Worm (Caenorhabditis elegans) whole organism, L1 larva: ENCODE results near the gene Y53G8AR.1.
A peak's percentile ranks its signal among the peaks of the same experiment; 100 is the strongest.

Experiments used
- C04F5.9 ChIP-seq: sonication (generic microtip); optimal IDR thresholded peaks from 2 replicates; lab custom pipeline; 2016; ENCODE audit warnings: missing genetic modification characterization, missing compliant biosample characterization
- Y116A8C.19 ChIP-seq: sonication (generic microtip); optimal IDR thresholded peaks from 2 replicates; lab custom pipeline; 2016; ENCODE audit warnings: missing compliant biosample characterization, missing genetic modification characterization, borderline replicate concordance
- aha-1 ChIP-seq: fragments of 150-350 bp; optimal IDR thresholded peaks from 2 replicates; lab custom pipeline; 2014; ENCODE audit warnings: missing biosample characterization, missing genetic modification characterization
- aly-2 ChIP-seq: fragments of 150-350 bp; optimal IDR thresholded peaks from 2 replicates; lab custom pipeline; 2014; ENCODE audit warnings: missing biosample characterization, missing genetic modification characterization
- ama-1 ChIP-seq: fragments of 150-350 bp; optimal IDR thresholded peaks from 2 replicates; lab custom pipeline; 2014
- blmp-1 ChIP-seq: fragments of 150-350 bp; optimal IDR thresholded peaks from 2 replicates; lab custom pipeline; 2014; ENCODE audit warnings: missing biosample characterization, missing genetic modification characterization
- ceh-63 ChIP-seq: fragments of 200-800 bp; sonication (Bioruptor generic); optimal IDR thresholded peaks from 2 replicates; lab custom pipeline; 2018; ENCODE audit warnings: mild to moderate bottlenecking, missing genetic modification characterization, missing compliant biosample characterization
- ceh-82 ChIP-seq, 3 experiments: fragments of 150-350 bp in 1 of 3; sonication (generic microtip) in 2 of 3; optimal IDR thresholded peaks; 2 replicates each; lab custom pipeline; 2014 to 2017; ENCODE audit warnings: missing biosample characterization in 3 of 3, missing genetic modification characterization in 3 of 3
- ceh-90 ChIP-seq: sonication (generic microtip); optimal IDR thresholded peaks from 2 replicates; lab custom pipeline; 2016; ENCODE audit warnings: missing genetic modification characterization, missing compliant biosample characterization
- ces-1 ChIP-seq: fragments of 150-350 bp; optimal IDR thresholded peaks from 2 replicates; lab custom pipeline; 2014; ENCODE audit warnings: missing biosample characterization, missing genetic modification reagents, missing genetic modification characterization
- efl-1 ChIP-seq, 4 experiments: fragments of 150-350 bp; optimal IDR thresholded peaks in 3 of 4; peaks in 1 of 4; 1 replicate in 1 of 4; 2 replicates in 3 of 4; lab custom pipeline; 2014; ENCODE audit warnings: missing biosample characterization in 2 of 4, missing genetic modification characterization in 2 of 4, missing genetic modification reagents in 2 of 4
- efl-3 ChIP-seq: fragments of 200-800 bp; sonication (Bioruptor generic); optimal IDR thresholded peaks from 2 replicates; lab custom pipeline; 2018; ENCODE audit warnings: mild to moderate bottlenecking, missing genetic modification characterization, missing compliant biosample characterization
- egl-27 ChIP-seq, 2 experiments: fragments of 150-350 bp in 1 of 2; sonication (generic microtip); optimal IDR thresholded peaks; 3 replicates each; lab custom pipeline; 2017 to 2018; ENCODE audit warnings: missing biosample characterization in 2 of 2, missing genetic modification characterization in 2 of 2, missing genetic modification reagents in 2 of 2
- elt-3 ChIP-seq, 6 experiments: fragments of 150-350 bp in 1 of 6; sonication (generic microtip); optimal IDR thresholded peaks; 2 replicates each; lab custom pipeline; 2017 to 2018; ENCODE audit warnings: missing biosample characterization in 6 of 6, missing genetic modification characterization in 6 of 6, inconsistent platforms in 1 of 6
- ets-5 ChIP-seq: fragments of 200-800 bp; sonication (Bioruptor generic); IDR thresholded peaks from 2 replicates; pipeline ENCODE4 v1.3.6; 2022; ENCODE audit warnings: missing genetic modification characterization, missing compliant biosample characterization
- fkh-10 ChIP-seq: sonication (generic microtip); optimal IDR thresholded peaks from 2 replicates; lab custom pipeline; 2017; ENCODE audit warnings: missing biosample characterization, missing genetic modification reagents, missing genetic modification characterization
- fkh-8 ChIP-seq: sonication (generic microtip); optimal IDR thresholded peaks from 2 replicates; lab custom pipeline; 2016; ENCODE audit warnings: mild to moderate bottlenecking, missing genetic modification characterization, missing compliant biosample characterization
- grh-1 ChIP-seq: fragments of 200-800 bp; sonication (Bioruptor generic); IDR thresholded peaks from 2 replicates; pipeline ENCODE4 v1.3.6; 2022; ENCODE audit warnings: missing genetic modification reagents, missing genetic modification characterization, missing compliant biosample characterization
- hpl-2 ChIP-seq: fragments of 150-350 bp; optimal IDR thresholded peaks from 2 replicates; lab custom pipeline; 2014; ENCODE audit warnings: missing biosample characterization, missing genetic modification reagents, missing genetic modification characterization
- irx-1 ChIP-seq: sonication (generic microtip); optimal IDR thresholded peaks from 2 replicates; lab custom pipeline; 2016; ENCODE audit warnings: missing genetic modification characterization, missing compliant biosample characterization
- lin-14 ChIP-seq: fragments of 200-800 bp; sonication (Bioruptor generic); optimal IDR thresholded peaks from 2 replicates; lab custom pipeline; 2018; ENCODE audit warnings: mild to moderate bottlenecking, missing genetic modification characterization, moderate library complexity, missing compliant biosample characterization
- lin-35 ChIP-seq, 2 experiments: fragments of 150-350 bp; optimal IDR thresholded peaks; 2 replicates each; lab custom pipeline; 2014; ENCODE audit warnings: missing biosample characterization in 2 of 2, missing genetic modification characterization in 2 of 2, missing genetic modification reagents in 2 of 2
- lin-39 ChIP-seq: fragments of 150-350 bp; optimal IDR thresholded peaks from 2 replicates; lab custom pipeline; 2014; ENCODE audit warnings: missing biosample characterization, missing genetic modification reagents, missing genetic modification characterization
- lsy-2 ChIP-seq, 2 experiments: fragments of 150-350 bp; optimal IDR thresholded peaks; 2 replicates each; lab custom pipeline; 2014; ENCODE audit warnings: missing biosample characterization in 2 of 2, missing genetic modification characterization in 2 of 2
- mab-9 ChIP-seq: fragments of 200-800 bp; sonication (Bioruptor generic); IDR thresholded peaks from 2 replicates; pipeline ENCODE4 v1.3.6; 2022; ENCODE audit warnings: missing genetic modification reagents, missing genetic modification characterization, missing compliant biosample characterization
- mdl-1 ChIP-seq, 2 experiments: fragments of 150-350 bp; optimal IDR thresholded peaks; 2 replicates each; lab custom pipeline; 2014 to 2017; ENCODE audit warnings: missing biosample characterization in 2 of 2, missing genetic modification characterization in 2 of 2, inconsistent platforms in 1 of 2
- mep-1 ChIP-seq: fragments of 150-350 bp; optimal IDR thresholded peaks from 2 replicates; lab custom pipeline; 2014; ENCODE audit warnings: missing biosample characterization, missing genetic modification characterization
- nhr-20 ChIP-seq: sonication (generic microtip); optimal IDR thresholded peaks from 2 replicates; lab custom pipeline; 2016; ENCODE audit warnings: mild to moderate bottlenecking, missing genetic modification characterization, missing compliant biosample characterization
- nhr-237 ChIP-seq: fragments of 150-350 bp; optimal IDR thresholded peaks from 2 replicates; lab custom pipeline; 2014; ENCODE audit warnings: missing biosample characterization, missing genetic modification characterization
- nhr-71 ChIP-seq: sonication (generic microtip); optimal IDR thresholded peaks from 2 replicates; lab custom pipeline; 2016; ENCODE audit warnings: mild to moderate bottlenecking, missing genetic modification characterization, moderate library complexity, missing compliant biosample characterization
- nhr-77 ChIP-seq: fragments of 150-350 bp; optimal IDR thresholded peaks from 2 replicates; lab custom pipeline; 2014; ENCODE audit warnings: missing biosample characterization, missing genetic modification characterization
- nhr-85 ChIP-seq: sonication (generic microtip); peaks from one replicate; lab custom pipeline; 2016; ENCODE audit warnings: missing genetic modification characterization, inconsistent platforms, missing compliant biosample characterization
- nhr-90 ChIP-seq: sonication (generic microtip); optimal IDR thresholded peaks from 2 replicates; lab custom pipeline; 2016; ENCODE audit warnings: mild to moderate bottlenecking, missing genetic modification characterization, missing compliant biosample characterization; ENCODE audit not compliant: poor library complexity
- pax-3 ChIP-seq: fragments of 200-800 bp; sonication (Bioruptor generic); optimal IDR thresholded peaks from 2 replicates; lab custom pipeline; 2018; ENCODE audit warnings: mild to moderate bottlenecking, missing genetic modification characterization, moderate library complexity, missing compliant biosample characterization
- rnt-1 ChIP-seq: sonication (generic microtip); optimal IDR thresholded peaks from 2 replicates; lab custom pipeline; 2016; ENCODE audit warnings: mild to moderate bottlenecking, missing genetic modification characterization, moderate library complexity, missing compliant biosample characterization
- snpc-4 ChIP-seq: fragments of 150-350 bp; optimal IDR thresholded peaks from 2 replicates; lab custom pipeline; 2014; ENCODE audit warnings: missing biosample characterization, missing genetic modification characterization
- sox-4 ChIP-seq: sonication (generic microtip); optimal IDR thresholded peaks from 2 replicates; lab custom pipeline; 2016; ENCODE audit warnings: missing genetic modification characterization, missing compliant biosample characterization
- sptf-1 ChIP-seq: fragments of 150-350 bp; optimal IDR thresholded peaks from 2 replicates; lab custom pipeline; 2014; ENCODE audit warnings: missing biosample characterization, missing genetic modification characterization
- swsn-7 ChIP-seq: sonication (generic microtip); optimal IDR thresholded peaks from 2 replicates; lab custom pipeline; 2016; ENCODE audit warnings: missing genetic modification characterization, missing compliant biosample characterization
- tbx-2 ChIP-seq: sonication (generic microtip); optimal IDR thresholded peaks from 2 replicates; lab custom pipeline; 2016; ENCODE audit warnings: missing genetic modification characterization, missing compliant biosample characterization
- unc-130 ChIP-seq: fragments of 150-350 bp; optimal IDR thresholded peaks from 2 replicates; lab custom pipeline; 2017; ENCODE audit warnings: missing biosample characterization, missing genetic modification characterization, inconsistent platforms
- unc-30 ChIP-seq: sonication (generic microtip); optimal IDR thresholded peaks from 2 replicates; lab custom pipeline; 2017; ENCODE audit warnings: missing biosample characterization, missing genetic modification characterization
- unc-62 ChIP-seq: fragments of 150-350 bp; optimal IDR thresholded peaks from 2 replicates; lab custom pipeline; 2014; ENCODE audit warnings: missing biosample characterization, missing genetic modification reagents, missing genetic modification characterization
- unc-86 ChIP-seq: sonication (generic microtip); optimal IDR thresholded peaks from 2 replicates; lab custom pipeline; 2016; ENCODE audit warnings: missing genetic modification characterization, missing compliant biosample characterization
- unc-98 ChIP-seq: fragments of 200-800 bp; sonication (Bioruptor generic); IDR thresholded peaks from 2 replicates; pipeline ENCODE4 v1.3.6; 2022; ENCODE audit warnings: missing genetic modification characterization, missing compliant biosample characterization
- vab-15 ChIP-seq: sonication (generic microtip); optimal IDR thresholded peaks from 2 replicates; lab custom pipeline; 2017; ENCODE audit warnings: missing genotype, mild to moderate bottlenecking, missing genetic modification characterization, missing compliant biosample characterization
- zag-1 ChIP-seq: fragments of 150-350 bp; optimal IDR thresholded peaks from 2 replicates; lab custom pipeline; 2014; ENCODE audit warnings: missing biosample characterization, missing genetic modification characterization
- zip-4 ChIP-seq: fragments of 200-800 bp; sonication (Bioruptor generic); optimal IDR thresholded peaks from 2 replicates; lab custom pipeline; 2018; ENCODE audit warnings: mild to moderate bottlenecking, missing genetic modification characterization, moderate library complexity, missing compliant biosample characterization
- ztf-4 ChIP-seq: fragments of 150-350 bp; optimal IDR thresholded peaks from 2 replicates; lab custom pipeline; 2014; ENCODE audit warnings: missing biosample characterization, missing genetic modification characterization

Y53G8AR.1 gene

DNA sequence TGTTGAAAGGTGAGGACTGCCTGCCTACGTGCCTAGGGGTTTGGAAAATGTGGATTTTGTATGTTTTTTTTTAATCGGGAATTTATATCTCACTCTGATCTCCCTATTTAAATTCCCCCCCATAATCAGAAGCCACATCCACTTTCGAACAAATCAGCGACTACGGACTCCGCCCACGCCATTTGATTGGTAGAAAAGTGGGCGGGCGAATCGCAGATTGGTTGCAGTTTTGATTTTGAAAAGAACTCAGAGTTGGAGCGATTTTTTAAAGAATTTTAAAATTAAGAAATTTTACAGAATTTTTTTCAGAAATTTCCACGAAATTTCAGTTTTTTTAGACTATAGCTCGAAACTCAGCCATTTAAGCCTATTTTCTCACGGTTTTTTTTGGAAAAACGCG is 27.2 kb downstream of the Y53G8AR.1 start:
- TF ChIP-seq pax-3 (tag; lab: Kevin White, UChicago) (no peak), ceh-82 (tag; optimal IDR thresholded peaks at IDR 0.05; lab: Kevin White, UChicago) (no peak), nhr-85 (tag; lab: Kevin White, UChicago) (peak; percentile 3), nhr-71 (tag; lab: Kevin White, UChicago) (no peak)

DNA sequence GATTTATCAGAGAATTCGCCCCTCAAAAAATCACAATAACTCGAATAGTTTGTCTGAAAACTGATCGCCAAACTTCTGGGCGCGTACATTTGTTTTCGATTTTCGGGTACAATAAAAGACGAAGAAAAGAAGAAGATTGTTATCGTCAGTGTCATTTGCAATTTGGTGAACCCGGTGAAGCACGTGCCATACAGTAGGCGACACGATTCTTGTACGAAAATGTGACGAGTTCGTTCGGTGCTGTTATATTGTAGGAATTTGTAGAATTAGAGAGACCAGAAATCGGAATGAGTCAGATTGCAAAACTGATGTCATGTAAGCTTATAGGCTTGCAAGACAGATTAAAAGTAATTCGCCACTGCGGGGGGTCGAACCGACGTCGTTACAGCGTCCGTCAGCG is 34.9 kb downstream of the Y53G8AR.1 start:
- TF ChIP-seq tbx-2 (tag; lab: Kevin White, UChicago) (no peak), ces-1 (no peak), fkh-10 (GFP tag; lab: Kevin White, UChicago) (no peak), swsn-7 (tag; lab: Kevin White, UChicago) (no peak), lin-35 (GFP tag; optimal IDR thresholded peaks at IDR 0.05; lab: Kevin White, UChicago) (peak in 1 of 2 experiments; percentile 8), nhr-85 (tag; lab: Kevin White, UChicago) (peak; percentile 75), nhr-90 (tag; lab: Kevin White, UChicago) (no peak), nhr-20 (tag; lab: Kevin White, UChicago) (no peak), Y116A8C.19 (tag; lab: Kevin White, UChicago) (no peak), hpl-2 (no peak), lsy-2 (tag; optimal IDR thresholded peaks at IDR 0.05; lab: Kevin White, UChicago) (peak in 1 of 2 experiments; percentile 6), C04F5.9 (tag; lab: Kevin White, UChicago) (no peak), ama-1 (lab: Kevin White, UChicago) (no peak), unc-62 (GFP tag; lab: Kevin White, UChicago) (no peak), mab-9 (GFP tag; lab: Robert Waterston, UW) (no peak), sptf-1 (tag; lab: Kevin White, UChicago) (no peak), mdl-1 (tag; optimal IDR thresholded peaks at IDR 0.05; lab: Kevin White, UChicago) (peak in 1 of 2 experiments; percentile 49), efl-3 (GFP tag; lab: Kevin White, UChicago) (no peak), pax-3 (tag; lab: Kevin White, UChicago) (no peak), lin-14 (GFP tag; lab: Kevin White, UChicago) (peak; percentile 20), aha-1 (no peak), blmp-1 (tag; lab: Kevin White, UChicago) (peak; percentile 27), efl-1 (optimal IDR thresholded peaks at IDR 0.05; lab: Kevin White, UChicago) (no peak), efl-1 (GFP tag; optimal IDR thresholded peaks at IDR 0.05 in 1 of 2; lab: Kevin White, UChicago) (no peak), ets-5 (GFP tag; lab: Robert Waterston, UW) (no peak), unc-30 (tag; lab: Kevin White, UChicago) (no peak), ceh-90 (no peak), unc-130 (tag; lab: Kevin White, UChicago) (no peak), rnt-1 (no peak), unc-86 (tag; lab: Kevin White, UChicago) (no peak), zip-4 (no peak), zag-1 (tag; lab: Kevin White, UChicago) (no peak), ztf-4 (no peak), egl-27 (tag; optimal IDR thresholded peaks at IDR 0.05; lab: Kevin White, UChicago) (no peak), snpc-4 (tag; lab: Kevin White, UChicago) (no peak), ceh-82 (tag; optimal IDR thresholded peaks at IDR 0.05; lab: Kevin White, UChicago) (no peak), elt-3 (tag; optimal IDR thresholded peaks at IDR 0.05; lab: Kevin White, UChicago) (no peak), nhr-237 (tag; lab: Kevin White, UChicago) (no peak), ceh-63 (GFP tag; lab: Kevin White, UChicago) (no peak), nhr-77 (no peak), mep-1 (tag; lab: Kevin White, UChicago) (no peak), sox-4 (tag; lab: Kevin White, UChicago) (no peak), vab-15 (tag; lab: Kevin White, UChicago) (no peak), grh-1 (no peak), fkh-8 (tag; lab: Kevin White, UChicago) (no peak), irx-1 (tag; lab: Kevin White, UChicago) (no peak), unc-98 (GFP tag; lab: Robert Waterston, UW) (no peak), lin-39 (no peak), aly-2 (tag; lab: Kevin White, UChicago) (no peak)
